Worm (Caenorhabditis elegans) whole organism, L2 larva: Measurements from ENCODE around the gene sri-45.

ENCODE experiments used
- F13H6.1 ChIP-seq: sonication (generic microtip); optimal IDR thresholded peaks from 2 replicates; lab custom pipeline; 2016; ENCODE audit warnings: missing genetic modification characterization, missing compliant biosample characterization
- fos-1 ChIP-seq: fragments of 150-350 bp; optimal IDR thresholded peaks from 2 replicates; lab custom pipeline; 2014; ENCODE audit warnings: missing biosample characterization, missing genetic modification characterization
- lsy-2 ChIP-seq, 2 experiments: fragments of 150-350 bp in 1 of 2; sonication (generic microtip) in 1 of 2; optimal IDR thresholded peaks; 2 replicates each; lab custom pipeline; 2014 to 2017; ENCODE audit warnings: missing biosample characterization in 2 of 2, missing genetic modification characterization in 2 of 2
- nhr-25 ChIP-seq: fragments of 150-350 bp; sonication (generic microtip); optimal IDR thresholded peaks from 3 replicates; lab custom pipeline; 2014; ENCODE audit warnings: missing biosample characterization, missing genetic modification characterization
- sma-9 ChIP-seq, 2 experiments: fragments of 150-350 bp in 1 of 2; sonication (generic microtip) in 1 of 2; optimal IDR thresholded peaks; 2 replicates each; lab custom pipeline; 2014 to 2016; ENCODE audit warnings: missing genetic modification characterization in 2 of 2, mild to moderate bottlenecking in 1 of 2, missing biosample characterization in 1 of 2, missing compliant biosample characterization in 1 of 2, missing genetic modification reagents in 1 of 2, moderate library complexity in 1 of 2
- zag-1 ChIP-seq: fragments of 150-350 bp; optimal IDR thresholded peaks from 2 replicates; lab custom pipeline; 2014; ENCODE audit warnings: missing biosample characterization, missing genetic modification characterization
- ztf-11 ChIP-seq: sonication (generic microtip); optimal IDR thresholded peaks from 2 replicates; lab custom pipeline; 2017; ENCODE audit warnings: missing biosample characterization, missing genetic modification characterization

ce11 chrII:651324-651723 lies 10.3 kb downstream of the sri-45 start:
- TF ChIP-seq nhr-25 (tag; lab: Kevin White, UChicago) (no peak), fos-1 (tag; lab: Kevin White, UChicago) (no peak), F13H6.1 (tag; lab: Kevin White, UChicago) (no peak), sma-9 (GFP tag; optimal IDR thresholded peaks at IDR 0.05; lab: Kevin White, UChicago) (no peak), sma-9 (tag; optimal IDR thresholded peaks at IDR 0.05; lab: Kevin White, UChicago) (no peak), lsy-2 (tag; optimal IDR thresholded peaks at IDR 0.05; lab: Kevin White, UChicago) (no peak), ztf-11 (tag; lab: Kevin White, UChicago) (no peak), zag-1 (tag; lab: Kevin White, UChicago) (no peak)
